Worm (Caenorhabditis elegans): ENCODE results near the gene srlf-31.

The srlf-31 gene

ce11 chrIV:11893336-11893735, 29.6 kb downstream of the srlf-31 start:
- TF ChIP-seq scrt-1 (GFP tag; IDR thresholded peaks at IDR 0.05) = no peak
- no peak for TF ChIP-seq ama-1 (optimal IDR thresholded peaks at IDR 0.05)
- TF ChIP-seq sea-1 (GFP tag; conservative IDR thresholded peaks at IDR 0.05) = no peak
- no peak for TF ChIP-seq ceh-36 (tag; optimal IDR thresholded peaks at IDR 0.05)
- no peak for TF ChIP-seq ets-7 (tag; optimal IDR thresholded peaks at IDR 0.05)
- no peak for TF ChIP-seq F13C5.2 (tag; optimal IDR thresholded peaks at IDR 0.05)
- no peak for TF ChIP-seq pes-1 (GFP tag; IDR thresholded peaks at IDR 0.05)
- no peak for TF ChIP-seq tra-4 (tag; optimal IDR thresholded peaks at IDR 0.05)
- TF ChIP-seq tbx-11 (GFP tag; IDR thresholded peaks at IDR 0.05) = no peak
- TF ChIP-seq hmg-4 (GFP tag; optimal IDR thresholded peaks at IDR 0.05) = no peak

- TF ChIP-seq hmbx-1 (tag; optimal IDR thresholded peaks at IDR 0.05) (no peak), flt-1 (GFP tag; IDR thresholded peaks at IDR 0.05) (no peak), hnd-1 (tag; optimal IDR thresholded peaks at IDR 0.05) (no peak), aly-1 (tag; optimal IDR thresholded peaks at IDR 0.05) (no peak), ets-7 (tag; optimal IDR thresholded peaks at IDR 0.05) (no peak), tbx-11 (GFP tag; IDR thresholded peaks at IDR 0.05) (no peak)
Measured at ce11 chrIV:11892545-11892944, 30.4 kb downstream of the srlf-31 start.

- TF ChIP-seq B0310.2 (tag; optimal IDR thresholded peaks at IDR 0.05) = no peak
- TF ChIP-seq aly-1 (tag; optimal IDR thresholded peaks at IDR 0.05) = no peak
- TF ChIP-seq ets-7 (tag; optimal IDR thresholded peaks at IDR 0.05) = no peak
Measured at ce11 chrIV:11885313-11885712, 37.7 kb downstream of the srlf-31 start, which contains the start of gene let-653. let-653 (plus strand) TSS chrIV:11885613.

DNA sequence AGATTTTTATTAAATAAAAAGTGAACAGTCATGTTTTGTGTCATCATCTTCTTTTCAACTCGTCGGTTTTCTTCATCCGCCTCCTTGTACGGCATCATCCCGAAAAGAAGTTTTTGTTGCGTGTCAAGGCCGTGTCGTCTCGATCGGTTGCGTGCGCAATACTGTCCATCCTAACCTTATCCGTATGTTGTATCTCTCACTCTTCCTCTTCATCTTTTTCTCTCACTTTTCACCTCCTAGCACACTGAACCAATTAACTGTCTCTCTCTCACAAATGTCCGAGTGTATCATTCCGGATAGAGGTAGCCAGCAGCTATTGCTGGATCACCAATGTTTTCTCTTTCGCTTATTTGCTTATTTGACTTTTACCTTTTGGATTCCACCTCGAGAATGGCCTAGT, 39.5 kb downstream of the srlf-31 start:
- TF ChIP-seq hnd-1 (tag; optimal IDR thresholded peaks at IDR 0.05) (no peak), tra-4 (tag; optimal IDR thresholded peaks at IDR 0.05) (no peak), F13C5.2 (tag; optimal IDR thresholded peaks at IDR 0.05) (no peak), scrt-1 (GFP tag; IDR thresholded peaks at IDR 0.05) (no peak), hmg-4 (GFP tag; optimal IDR thresholded peaks at IDR 0.05) (no peak), tbx-37 (GFP tag; conservative IDR thresholded peaks at IDR 0.05) (no peak), ceh-36 (tag; optimal IDR thresholded peaks at IDR 0.05) (no peak)

DNA sequence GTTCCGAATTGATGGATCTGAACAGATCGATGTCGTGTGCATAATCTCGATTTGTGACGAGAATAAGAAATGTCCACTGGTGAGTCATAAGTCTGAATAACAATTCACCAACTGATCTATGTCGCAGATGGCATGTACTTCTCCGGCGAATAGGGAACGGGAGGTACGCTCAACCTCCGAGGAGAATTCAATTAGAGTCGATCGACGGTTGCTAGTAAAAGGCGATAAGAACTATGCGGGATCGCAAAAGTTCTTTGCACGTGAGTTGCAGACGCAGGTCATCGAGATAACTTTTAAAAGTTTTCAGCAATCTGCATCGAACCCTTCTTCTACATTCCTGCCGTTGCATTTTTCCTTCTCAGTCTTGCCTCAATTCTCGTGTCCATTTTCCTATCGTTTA, 40.4 kb downstream of the srlf-31 start:
- no peak for TF ChIP-seq flt-1 (GFP tag; IDR thresholded peaks at IDR 0.05)
- TF ChIP-seq hnd-1 (tag; optimal IDR thresholded peaks at IDR 0.05) = no peak
- TF ChIP-seq pes-1 (GFP tag; IDR thresholded peaks at IDR 0.05) = no peak
- no peak for TF ChIP-seq F13C5.2 (tag; optimal IDR thresholded peaks at IDR 0.05)
- TF ChIP-seq sea-1 (GFP tag; conservative IDR thresholded peaks at IDR 0.05) = no peak
- TF ChIP-seq tbx-11 (GFP tag; IDR thresholded peaks at IDR 0.05) = no peak
- TF ChIP-seq tbx-37 (GFP tag; conservative IDR thresholded peaks at IDR 0.05) = no peak
- TF ChIP-seq hmbx-1 (tag; optimal IDR thresholded peaks at IDR 0.05) = no peak
- TF ChIP-seq B0310.2 (tag; optimal IDR thresholded peaks at IDR 0.05) = no peak
- no peak for TF ChIP-seq scrt-1 (GFP tag; IDR thresholded peaks at IDR 0.05)
- no peak for TF ChIP-seq tra-4 (tag; optimal IDR thresholded peaks at IDR 0.05)
- TF ChIP-seq hmg-4 (GFP tag; optimal IDR thresholded peaks at IDR 0.05) = no peak

DNA sequence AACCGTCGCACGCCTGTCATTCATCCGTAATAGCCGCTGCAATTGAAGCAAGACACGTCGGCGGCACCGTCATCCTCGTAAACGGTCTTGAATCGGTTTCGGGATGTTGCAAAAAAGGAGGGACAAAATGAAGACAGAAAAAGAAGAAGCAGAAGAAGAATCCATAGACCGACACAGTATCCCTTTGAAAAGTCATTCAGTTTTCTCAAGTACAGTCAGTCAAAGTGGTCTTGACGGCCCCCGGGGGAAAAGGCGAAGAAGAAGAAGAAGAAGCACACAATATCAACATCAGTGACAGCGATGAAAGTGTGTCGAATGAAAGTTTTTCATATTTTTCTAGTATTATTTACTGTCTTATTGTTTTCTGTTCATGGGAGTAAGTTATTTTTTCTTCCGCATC, 44.7 kb downstream of the srlf-31 start, which contains the start of gene cutl-27:
Gene cutl-27 (plus strand): TSS at position 301 of the 400 bp plus-strand sequence.
- TF ChIP-seq ceh-13 (GFP tag; optimal IDR thresholded peaks at IDR 0.05) (no peak), F13C5.2 (tag; optimal IDR thresholded peaks at IDR 0.05) (no peak), tbx-11 (GFP tag; IDR thresholded peaks at IDR 0.05) (no peak), scrt-1 (GFP tag; IDR thresholded peaks at IDR 0.05) (no peak), sea-1 (GFP tag; conservative IDR thresholded peaks at IDR 0.05) (no peak), ets-7 (tag; optimal IDR thresholded peaks at IDR 0.05) (no peak), hmbx-1 (tag; optimal IDR thresholded peaks at IDR 0.05) (no peak), hnd-1 (tag; optimal IDR thresholded peaks at IDR 0.05) (no peak), tra-4 (tag; optimal IDR thresholded peaks at IDR 0.05) (no peak), ceh-36 (tag; optimal IDR thresholded peaks at IDR 0.05) (no peak), tbx-37 (GFP tag; conservative IDR thresholded peaks at IDR 0.05) (no peak), ama-1 (optimal IDR thresholded peaks at IDR 0.05) (no peak), flt-1 (GFP tag; IDR thresholded peaks at IDR 0.05) (no peak), B0310.2 (tag; optimal IDR thresholded peaks at IDR 0.05) (no peak), aly-1 (tag; optimal IDR thresholded peaks at IDR 0.05) (no peak), hmg-4 (GFP tag; optimal IDR thresholded peaks at IDR 0.05) (no peak), pes-1 (GFP tag; IDR thresholded peaks at IDR 0.05) (no peak)

- TF ChIP-seq flt-1 (GFP tag; IDR thresholded peaks at IDR 0.05) = no peak
- no peak for TF ChIP-seq sea-1 (GFP tag; conservative IDR thresholded peaks at IDR 0.05)
- TF ChIP-seq ceh-13 (GFP tag; optimal IDR thresholded peaks at IDR 0.05) = no peak
- no peak for TF ChIP-seq tra-4 (tag; optimal IDR thresholded peaks at IDR 0.05)
- TF ChIP-seq tbx-11 (GFP tag; IDR thresholded peaks at IDR 0.05) = no peak
- TF ChIP-seq ets-7 (tag; optimal IDR thresholded peaks at IDR 0.05) = no peak
- no peak for TF ChIP-seq B0310.2 (tag; optimal IDR thresholded peaks at IDR 0.05)
- no peak for TF ChIP-seq ceh-36 (tag; optimal IDR thresholded peaks at IDR 0.05)
- no peak for TF ChIP-seq ama-1 (optimal IDR thresholded peaks at IDR 0.05)
- TF ChIP-seq F13C5.2 (tag; optimal IDR thresholded peaks at IDR 0.05) = no peak
- TF ChIP-seq hmg-4 (GFP tag; optimal IDR thresholded peaks at IDR 0.05) = no peak
- TF ChIP-seq pes-1 (GFP tag; IDR thresholded peaks at IDR 0.05) = no peak
- TF ChIP-seq scrt-1 (GFP tag; IDR thresholded peaks at IDR 0.05) = no peak
- no peak for TF ChIP-seq hnd-1 (tag; optimal IDR thresholded peaks at IDR 0.05)
- TF ChIP-seq hmbx-1 (tag; optimal IDR thresholded peaks at IDR 0.05) = no peak
- TF ChIP-seq aly-1 (tag; optimal IDR thresholded peaks at IDR 0.05) = no peak
- TF ChIP-seq tbx-37 (GFP tag; conservative IDR thresholded peaks at IDR 0.05) = no peak
Measured at ce11 chrIV:11877674-11878073, 45.3 kb downstream of the srlf-31 start, which contains the start of gene pph-2. pph-2 (minus strand) TSS chrIV:11877774.
